Worm (Caenorhabditis elegans) whole organism, L2 larva: Measurements from ENCODE around the gene prp-38.

ENCODE experiments used
- F13H6.1 ChIP-seq: sonication (generic microtip); optimal IDR thresholded peaks from 2 replicates; lab custom pipeline; 2016; ENCODE audit warnings: missing genetic modification characterization, missing compliant biosample characterization
- Y55F3AM.14 ChIP-seq: fragments of 200-800 bp; sonication (Bioruptor generic); optimal IDR thresholded peaks from 2 replicates; lab custom pipeline; 2018; ENCODE audit warnings: mild to moderate bottlenecking, missing genetic modification characterization, missing compliant biosample characterization
- alr-1 ChIP-seq: fragments of 150-350 bp; optimal IDR thresholded peaks from 2 replicates; lab custom pipeline; 2014; ENCODE audit warnings: missing biosample characterization, missing genetic modification characterization
- aly-2 ChIP-seq: fragments of 150-350 bp; optimal IDR thresholded peaks from 2 replicates; lab custom pipeline; 2014; ENCODE audit warnings: missing biosample characterization, missing genetic modification characterization
- ama-1 ChIP-seq: fragments of 150-350 bp; optimal IDR thresholded peaks from 2 replicates; lab custom pipeline; 2018; ENCODE audit warnings: inconsistent platforms
- blmp-1 ChIP-seq: sonication (generic microtip); optimal IDR thresholded peaks from 2 replicates; lab custom pipeline; 2017; ENCODE audit warnings: missing genetic modification characterization, mild to moderate bottlenecking, missing compliant biosample characterization, antibody characterized with exemption, moderate library complexity; ENCODE audit not compliant: insufficient read depth
- ceh-16 ChIP-seq: fragments of 150-350 bp; optimal IDR thresholded peaks from 2 replicates; lab custom pipeline; 2014; ENCODE audit warnings: missing biosample characterization, missing genetic modification characterization
- ceh-82 ChIP-seq: fragments of 150-350 bp; optimal IDR thresholded peaks from 2 replicates; lab custom pipeline; 2014; ENCODE audit warnings: missing biosample characterization, missing genetic modification characterization
- crh-2 ChIP-seq: sonication (generic microtip); optimal IDR thresholded peaks from 2 replicates; lab custom pipeline; 2017; ENCODE audit warnings: missing biosample characterization, missing genetic modification characterization
- dmd-4 ChIP-seq: sonication (generic microtip); optimal IDR thresholded peaks from 2 replicates; lab custom pipeline; 2017; ENCODE audit warnings: missing biosample characterization, missing genetic modification characterization
- elt-1 ChIP-seq: fragments of 150-350 bp; optimal IDR thresholded peaks from 2 replicates; lab custom pipeline; 2014; ENCODE audit warnings: missing biosample characterization, missing genetic modification characterization
- fos-1 ChIP-seq: fragments of 150-350 bp; optimal IDR thresholded peaks from 2 replicates; lab custom pipeline; 2014; ENCODE audit warnings: missing biosample characterization, missing genetic modification characterization
- lin-39 ChIP-seq: fragments of 150-350 bp; optimal IDR thresholded peaks from 2 replicates; lab custom pipeline; 2014; ENCODE audit warnings: missing biosample characterization, missing genetic modification reagents, missing genetic modification characterization
- lsy-2 ChIP-seq, 2 experiments: fragments of 150-350 bp in 1 of 2; sonication (generic microtip) in 1 of 2; optimal IDR thresholded peaks; 2 replicates each; lab custom pipeline; 2014 to 2017; ENCODE audit warnings: missing biosample characterization in 2 of 2, missing genetic modification characterization in 2 of 2
- mab-5 ChIP-seq: fragments of 150-350 bp; optimal IDR thresholded peaks from 2 replicates; lab custom pipeline; 2014; ENCODE audit warnings: missing biosample characterization, missing genetic modification characterization
- mbf-1 ChIP-seq: sonication (generic microtip); optimal IDR thresholded peaks from 2 replicates; lab custom pipeline; 2017; ENCODE audit warnings: missing biosample characterization, missing genetic modification characterization
- nhr-10 ChIP-seq: sonication (generic microtip); optimal IDR thresholded peaks from 2 replicates; lab custom pipeline; 2017; ENCODE audit warnings: missing biosample characterization, missing genetic modification characterization
- nhr-11 ChIP-seq: fragments of 150-350 bp; optimal IDR thresholded peaks from 2 replicates; lab custom pipeline; 2014; ENCODE audit warnings: missing biosample characterization, missing genetic modification characterization
- nhr-12 ChIP-seq: fragments of 150-350 bp; optimal IDR thresholded peaks from 2 replicates; lab custom pipeline; 2014; ENCODE audit warnings: missing biosample characterization, missing genetic modification characterization
- nhr-129 ChIP-seq: fragments of 150-350 bp; optimal IDR thresholded peaks from 2 replicates; lab custom pipeline; 2014; ENCODE audit warnings: missing biosample characterization, missing genetic modification characterization
- nhr-23 ChIP-seq: fragments of 150-350 bp; optimal IDR thresholded peaks from 2 replicates; lab custom pipeline; 2014; ENCODE audit warnings: missing biosample characterization, missing genetic modification reagents, missing genetic modification characterization
- nhr-25 ChIP-seq: fragments of 150-350 bp; sonication (generic microtip); optimal IDR thresholded peaks from 3 replicates; lab custom pipeline; 2014; ENCODE audit warnings: missing biosample characterization, missing genetic modification characterization
- nhr-6 ChIP-seq: fragments of 150-350 bp; optimal IDR thresholded peaks from 2 replicates; lab custom pipeline; 2014; ENCODE audit warnings: missing biosample characterization, missing genetic modification characterization
- peb-1 ChIP-seq: fragments of 150-350 bp; optimal IDR thresholded peaks from 2 replicates; lab custom pipeline; 2014; ENCODE audit warnings: missing biosample characterization, missing genetic modification characterization
- sem-4 ChIP-seq: fragments of 150-350 bp; optimal IDR thresholded peaks from 2 replicates; lab custom pipeline; 2014; ENCODE audit warnings: missing biosample characterization, missing genetic modification reagents, missing genetic modification characterization
- skn-1 ChIP-seq: sonication (generic microtip); optimal IDR thresholded peaks from 2 replicates; lab custom pipeline; 2017; ENCODE audit warnings: missing biosample characterization, missing genetic modification characterization
- sma-9 ChIP-seq, 2 experiments: fragments of 150-350 bp in 1 of 2; sonication (generic microtip) in 1 of 2; optimal IDR thresholded peaks; 2 replicates each; lab custom pipeline; 2014 to 2016; ENCODE audit warnings: missing genetic modification characterization in 2 of 2, mild to moderate bottlenecking in 1 of 2, missing biosample characterization in 1 of 2, missing compliant biosample characterization in 1 of 2, missing genetic modification reagents in 1 of 2, moderate library complexity in 1 of 2
- snpc-4 ChIP-seq: fragments of 150-350 bp; optimal IDR thresholded peaks from 2 replicates; lab custom pipeline; 2014; ENCODE audit warnings: missing biosample characterization, missing genetic modification characterization
- unc-55 ChIP-seq: fragments of 150-350 bp; sonication (generic microtip); optimal IDR thresholded peaks from 3 replicates; lab custom pipeline; 2014; ENCODE audit warnings: missing biosample characterization, missing genetic modification reagents, missing genetic modification characterization
- unc-62 ChIP-seq: fragments of 150-350 bp; optimal IDR thresholded peaks from 2 replicates; lab custom pipeline; 2014; ENCODE audit warnings: missing biosample characterization, missing genetic modification reagents, missing genetic modification characterization
- zag-1 ChIP-seq: fragments of 150-350 bp; optimal IDR thresholded peaks from 2 replicates; lab custom pipeline; 2014; ENCODE audit warnings: missing biosample characterization, missing genetic modification characterization
- ztf-11 ChIP-seq: sonication (generic microtip); optimal IDR thresholded peaks from 2 replicates; lab custom pipeline; 2017; ENCODE audit warnings: missing biosample characterization, missing genetic modification characterization

Gene prp-38

ce11 chrV:10762695-10763094, 43.1 kb downstream of the prp-38 start, which contains the start of gene sre-6:
TSS of gene sre-6 (minus strand) at chrV:10762795.
- no peak for TF ChIP-seq ceh-16
- TF ChIP-seq ztf-11 (tag; lab: Kevin White, UChicago): no peak
- TF ChIP-seq dmd-4: no peak
- no peak for TF ChIP-seq mbf-1
- no peak for TF ChIP-seq alr-1 (tag; lab: Kevin White, UChicago)
- TF ChIP-seq nhr-11 (tag; lab: Kevin White, UChicago): no peak
- no peak for TF ChIP-seq zag-1 (tag; lab: Kevin White, UChicago)
- TF ChIP-seq sem-4 (tag; lab: Kevin White, UChicago): no peak
- no peak for TF ChIP-seq nhr-12 (tag; lab: Kevin White, UChicago)
- TF ChIP-seq unc-55 (GFP tag; lab: Kevin White, UChicago): no peak
- no peak for TF ChIP-seq crh-2 (tag; lab: Kevin White, UChicago)
- TF ChIP-seq nhr-6 (tag; lab: Kevin White, UChicago): no peak
- no peak for TF ChIP-seq snpc-4 (tag; lab: Kevin White, UChicago)
- TF ChIP-seq mab-5: no peak
- no peak for TF ChIP-seq unc-62 (GFP tag; lab: Kevin White, UChicago)
- TF ChIP-seq aly-2 (tag; lab: Kevin White, UChicago): no peak

ce11 chrV:10760839-10761238, 45.0 kb downstream of the prp-38 start:
- no peak for TF ChIP-seq nhr-10 (tag; lab: Kevin White, UChicago)
- no peak for TF ChIP-seq Y55F3AM.14
- no peak for TF ChIP-seq nhr-23
- no peak for TF ChIP-seq nhr-129 (tag; lab: Kevin White, UChicago)
- TF ChIP-seq fos-1 (tag; lab: Kevin White, UChicago): no peak
- no peak for TF ChIP-seq F13H6.1 (tag; lab: Kevin White, UChicago)
- TF ChIP-seq nhr-25: peak; percentile 31
- TF ChIP-seq elt-1 (tag; lab: Kevin White, UChicago): no peak

- TF ChIP-seq lin-39 (tag; lab: Kevin White, UChicago): no peak
- peak; percentile 21 for TF ChIP-seq nhr-25
- TF ChIP-seq peb-1 (tag; lab: Kevin White, UChicago): no peak
- TF ChIP-seq unc-62 (GFP tag; lab: Kevin White, UChicago): no peak
- peak; percentile 27 for TF ChIP-seq blmp-1 (tag; lab: Kevin White, UChicago)
- TF ChIP-seq ama-1 (lab: Kevin White, UChicago): no peak
These were observed 47.2 kb downstream of the prp-38 start, which contains the start of gene F28H7.8 for ce11 chrV:10758658-10759057. TSS of gene F28H7.8 (plus strand) at chrV:10758958.

ce11 chrV:10757128-10757527, 48.7 kb downstream of the prp-38 start:
- TF ChIP-seq blmp-1 (tag; lab: Kevin White, UChicago) (peak; percentile 48), nhr-25 (peak; percentile 74), lsy-2 (tag; optimal IDR thresholded peaks at IDR 0.05; lab: Kevin White, UChicago) (no peak), ceh-82 (tag; lab: Kevin White, UChicago) (no peak), sma-9 (GFP tag; optimal IDR thresholded peaks at IDR 0.05; lab: Kevin White, UChicago) (peak; percentile 0), sma-9 (tag; optimal IDR thresholded peaks at IDR 0.05; lab: Kevin White, UChicago) (no peak), dmd-4 (no peak), nhr-129 (tag; lab: Kevin White, UChicago) (peak; percentile 35)

ce11 chrV:10756698-10757097, 49.1 kb downstream of the prp-38 start, which contains the start of gene irld-6:
TSS of gene irld-6 (minus strand) at chrV:10756798.
- no peak for TF ChIP-seq skn-1 (tag; lab: Kevin White, UChicago)
